Worm (Caenorhabditis elegans) whole organism, late embryonic: ENCODE results near the gene nhr-15.

Experiments
- C08G9.2 ChIP-seq: sonication (generic microtip); optimal IDR thresholded peaks from 2 replicates; lab custom pipeline; 2016; ENCODE audit warnings: mild to moderate bottlenecking, missing genetic modification characterization, moderate library complexity, missing compliant biosample characterization
- C38D4.7 ChIP-seq: fragments of 200-800 bp; sonication (Bioruptor generic); optimal IDR thresholded peaks from 2 replicates; lab custom pipeline; 2018; ENCODE audit warnings: mild to moderate bottlenecking, missing genetic modification characterization, moderate library complexity, missing compliant biosample characterization
- ceh-2 ChIP-seq: sonication (generic microtip); optimal IDR thresholded peaks from 2 replicates; lab custom pipeline; 2016; ENCODE audit warnings: missing genotype, missing genetic modification characterization, missing compliant biosample characterization
- ceh-9 ChIP-seq: sonication (generic microtip); optimal IDR thresholded peaks from 2 replicates; lab custom pipeline; 2016; ENCODE audit warnings: mild to moderate bottlenecking, missing genetic modification characterization, inconsistent platforms, missing compliant biosample characterization
- hlh-13 ChIP-seq: fragments of 200-800 bp; sonication (Bioruptor generic); optimal IDR thresholded peaks from 2 replicates; lab custom pipeline; 2018; ENCODE audit warnings: mild to moderate bottlenecking, missing genetic modification characterization, missing compliant biosample characterization
- odd-2 ChIP-seq: sonication (generic microtip); optimal IDR thresholded peaks from 2 replicates; lab custom pipeline; 2017; ENCODE audit warnings: antibody characterized with exemption, mild to moderate bottlenecking, missing genetic modification characterization, missing compliant biosample characterization
- pag-3 ChIP-seq: sonication (generic microtip); optimal IDR thresholded peaks from 2 replicates; lab custom pipeline; 2016; ENCODE audit warnings: missing compliant biosample characterization, missing genetic modification characterization, borderline replicate concordance
- sox-4 ChIP-seq: sonication (generic microtip); optimal IDR thresholded peaks from 2 replicates; lab custom pipeline; 2017; ENCODE audit warnings: mild to moderate bottlenecking, missing genetic modification characterization, inconsistent platforms, missing compliant biosample characterization
- tbx-2 ChIP-seq: sonication (generic microtip); optimal IDR thresholded peaks from 2 replicates; lab custom pipeline; 2016; ENCODE audit warnings: missing genetic modification characterization, missing compliant biosample characterization
- tbx-7 ChIP-seq: sonication (generic microtip); optimal IDR thresholded peaks from 2 replicates; lab custom pipeline; 2016; ENCODE audit warnings: missing genotype, missing genetic modification characterization, missing compliant biosample characterization
- unc-86 ChIP-seq: sonication (generic microtip); optimal IDR thresholded peaks from 2 replicates; lab custom pipeline; 2016; ENCODE audit warnings: missing genetic modification characterization, missing compliant biosample characterization

Gene nhr-15

DNA sequence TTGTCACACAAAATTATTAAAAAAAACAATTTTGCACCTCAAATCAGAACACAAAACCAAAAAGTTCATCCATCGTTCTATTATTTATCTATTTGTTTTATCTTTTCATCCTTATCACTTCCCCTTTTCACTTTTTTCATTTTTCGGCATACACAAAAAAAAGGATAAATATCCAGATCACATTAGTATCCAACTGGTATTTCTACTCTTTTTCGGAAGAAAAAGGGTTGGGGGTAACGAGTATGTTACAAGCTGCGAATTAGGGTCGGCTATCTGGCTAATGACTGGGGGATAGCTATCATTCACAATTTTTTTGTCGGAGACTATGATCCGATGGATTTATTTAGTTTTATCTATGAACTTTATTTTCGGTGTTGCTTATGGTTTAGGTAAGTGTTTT, 57.5 kb downstream of the nhr-15 start, which contains the start of gene mltn-7 (continued):
- TF ChIP-seq C08G9.2 (tag; lab: Kevin White, UChicago) (no peak), odd-2 (tag; lab: Kevin White, UChicago) (no peak), unc-86 (tag; lab: Kevin White, UChicago) (no peak), ceh-2 (no peak), tbx-2 (tag; lab: Kevin White, UChicago) (no peak)

DNA sequence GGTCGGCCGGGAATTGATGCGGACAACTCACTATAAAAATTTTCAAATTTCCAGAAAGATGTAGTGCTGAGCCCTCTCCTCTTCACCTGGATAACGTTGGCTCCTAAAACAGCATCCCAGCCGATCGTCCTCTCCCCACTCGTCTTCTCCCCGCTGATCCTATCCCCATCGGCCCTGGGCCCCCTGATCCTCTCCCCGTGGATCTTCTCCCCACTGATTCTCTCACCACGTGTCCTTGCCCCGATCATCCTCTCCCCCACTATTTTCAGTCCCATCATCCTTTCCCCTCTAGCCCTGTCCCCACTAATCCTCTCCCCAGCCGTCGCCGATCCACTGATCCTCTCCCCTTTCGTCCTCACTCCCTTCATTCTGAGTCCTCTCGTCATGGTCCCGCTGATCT, 60.7 kb downstream of the nhr-15 start:
- TF ChIP-seq sox-4 (tag; lab: Kevin White, UChicago) (no peak), C08G9.2 (tag; lab: Kevin White, UChicago) (no peak), hlh-13 (GFP tag; lab: Kevin White, UChicago) (no peak), ceh-9 (no peak), C38D4.7 (GFP tag; lab: Kevin White, UChicago) (no peak), unc-86 (tag; lab: Kevin White, UChicago) (no peak), tbx-7 (tag; lab: Kevin White, UChicago) (no peak), pag-3 (tag; lab: Kevin White, UChicago) (no peak)
